Worm (Caenorhabditis elegans): Measurements from ENCODE around the gene C45G7.4.

DNA sequence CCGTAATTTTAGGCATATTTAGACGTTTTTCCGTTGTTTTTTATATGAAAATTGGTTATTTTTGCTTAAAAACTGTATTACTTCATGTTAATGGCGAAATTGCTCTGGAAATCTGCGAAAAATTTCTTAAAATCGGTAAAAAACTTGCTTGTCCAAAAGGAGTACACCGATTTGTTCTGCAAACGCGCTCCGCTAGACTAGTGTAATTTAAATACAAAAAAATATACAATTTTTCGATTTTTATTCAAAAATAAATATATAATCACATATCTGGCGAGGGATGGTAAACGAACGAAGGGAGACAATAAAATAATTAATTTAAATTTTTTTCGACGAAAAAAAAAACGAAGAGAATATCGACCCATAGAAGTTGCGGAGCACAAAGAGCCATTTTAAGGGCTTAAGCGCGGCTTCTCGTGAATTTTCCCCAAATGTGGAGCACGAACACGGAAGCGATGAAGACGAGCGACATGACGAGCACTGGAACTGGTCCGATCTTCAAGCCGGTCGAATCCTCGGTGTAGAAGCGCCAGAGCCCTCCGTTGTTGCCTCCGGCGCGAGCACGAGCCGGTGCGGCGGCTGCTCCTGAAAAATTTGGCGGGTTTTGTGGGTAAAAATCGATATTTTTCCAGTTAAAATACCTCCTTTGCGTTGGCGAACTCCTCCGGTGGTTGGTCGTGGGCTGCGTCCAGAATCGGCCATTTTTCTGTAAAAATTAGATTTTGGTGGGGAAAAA, 44.7 kb upstream of the C45G7.4 start, which contains the start of gene sec-61.B:
- TF ChIP-seq sptf-1 (tag; optimal IDR thresholded peaks at IDR 0.05) (no peak), pha-4 (tag; optimal IDR thresholded peaks at IDR 0.05) (no peak), flh-1 (GFP tag; optimal IDR thresholded peaks at IDR 0.05) (no peak), lin-32 (GFP tag; optimal IDR thresholded peaks at IDR 0.05) (no peak), ham-2 (GFP tag; optimal IDR thresholded peaks at IDR 0.05) (no peak), elt-3 (tag; optimal IDR thresholded peaks at IDR 0.05) (no peak), unc-120 (tag; optimal IDR thresholded peaks at IDR 0.05; ENCODE audit: poor library complexity, severe bottlenecking) (no peak), lin-13 (tag; optimal IDR thresholded peaks at IDR 0.05) (no peak)

Data from whole organism, mixed stage, embryonic.